Worm (Caenorhabditis elegans): ENCODE results near the gene ugt-66.

DNA sequence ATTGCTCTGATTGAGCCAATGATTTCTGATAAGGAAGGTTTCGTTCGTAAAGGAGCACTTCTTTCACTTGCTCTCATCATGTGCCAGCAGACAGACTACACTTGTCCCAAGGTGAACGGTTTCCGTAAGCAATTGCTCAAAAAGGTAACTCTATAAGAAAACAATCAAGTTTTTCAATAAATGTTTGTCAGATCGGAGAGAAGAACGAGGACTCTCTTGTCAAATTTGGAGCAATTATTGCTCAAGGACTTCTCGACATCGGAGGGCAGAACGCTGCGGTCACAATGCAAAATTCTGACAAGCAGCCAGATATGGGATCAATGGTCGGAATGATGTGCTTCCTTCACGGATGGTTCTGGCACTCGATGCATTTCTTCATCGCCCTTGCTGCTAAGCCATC, 6.9 kb upstream of the ugt-66 start:
- TF ChIP-seq him-1 (tag; optimal IDR thresholded peaks at IDR 0.05) (no peak), W03F9.2 (tag; optimal IDR thresholded peaks at IDR 0.05) (no peak)

Measured in whole organism, L4/young adult.